Fruit fly (Drosophila melanogaster): Measurements from ENCODE around the gene Zcchc7.

Gene Zcchc7

DNA sequence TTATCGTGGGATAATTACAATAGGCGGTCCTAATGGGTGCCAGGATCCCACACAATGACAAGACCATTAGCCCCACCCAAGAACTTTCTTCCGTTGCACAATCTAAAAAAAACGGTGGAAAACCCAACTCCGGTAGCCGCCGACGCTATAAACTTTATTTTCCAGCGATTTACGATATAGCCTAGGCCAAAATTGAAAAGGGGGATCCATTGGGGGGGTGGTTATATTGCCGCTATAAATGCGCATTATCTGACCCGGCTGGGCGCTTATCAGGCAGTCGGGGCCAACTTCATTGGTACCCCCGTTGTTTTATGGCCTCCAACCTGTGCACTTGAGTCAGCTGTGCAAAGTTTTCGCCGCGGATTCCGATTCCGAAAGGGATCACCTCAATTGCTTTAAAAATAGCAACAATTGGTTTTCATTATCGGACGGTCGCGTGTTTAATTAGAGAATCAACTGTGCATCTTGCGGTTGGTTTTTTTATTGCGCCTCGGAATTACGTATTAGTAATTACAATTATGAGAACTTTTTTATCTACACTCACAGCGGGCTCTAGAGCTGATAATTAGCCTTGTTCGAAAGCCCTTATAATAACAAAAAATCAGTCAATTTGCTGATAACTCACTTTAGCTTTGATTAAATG lies 41.4 kb upstream of the Zcchc7 start (continued):
- TF ChIP-seq CG2875 (GFP tag; optimal IDR thresholded peaks at IDR 0.05), result peak; percentile 18
- peak; percentile 34 for TF ChIP-seq Fer1 (GFP tag; optimal IDR thresholded peaks at IDR 0.05)
- peak; percentile 22 for TF ChIP-seq CG1529 (GFP tag; optimal IDR thresholded peaks at IDR 0.05)
- no peak for TF ChIP-seq CG4282 (GFP tag; optimal IDR thresholded peaks at IDR 0.05)
- peak; percentile 82 for TF ChIP-seq GATAe (GFP tag; conservative IDR thresholded peaks at IDR 0.05)
- peak; percentile 8 for TF ChIP-seq bcd (GFP tag; optimal IDR thresholded peaks at IDR 0.05)
- TF ChIP-seq CG17359 (tag; optimal IDR thresholded peaks at IDR 0.05), result peak; percentile 41
- TF ChIP-seq gem (tag; optimal IDR thresholded peaks at IDR 0.05), result peak; percentile 6
- TF ChIP-seq Hr78 (GFP tag; optimal IDR thresholded peaks at IDR 0.05), result peak in 1 of 2 experiments; percentile 87
- TF ChIP-seq CG18764 (GFP tag; optimal IDR thresholded peaks at IDR 0.05), result no peak
- TF ChIP-seq CG10431 (GFP tag; optimal IDR thresholded peaks at IDR 0.05), result peak; percentile 52
- no peak for TF ChIP-seq CG31224 (GFP tag; IDR thresholded peaks at IDR 0.05)
- peak; percentile 16 for TF ChIP-seq D19A (tag; optimal IDR thresholded peaks at IDR 0.05)
- TF ChIP-seq cad (GFP tag; optimal IDR thresholded peaks at IDR 0.05), result peak; percentile 59
- peak; percentile 69 for TF ChIP-seq crol (GFP tag; IDR thresholded peaks at IDR 0.05)
- TF ChIP-seq CG15514 (GFP tag; optimal IDR thresholded peaks at IDR 0.05), result peak; percentile 53
- peak; percentile 47 for TF ChIP-seq odd (GFP tag; optimal IDR thresholded peaks at IDR 0.05)
- TF ChIP-seq dmrt99B (tag; optimal IDR thresholded peaks at IDR 0.05), result peak; percentile 61
- TF ChIP-seq CG12299 (tag; optimal IDR thresholded peaks at IDR 0.05), result no peak
- peak; percentile 72 for TF ChIP-seq lab (GFP tag; optimal IDR thresholded peaks at IDR 0.05)
- no peak for TF ChIP-seq ham (GFP tag; IDR thresholded peaks at IDR 0.05)
- TF ChIP-seq ind (GFP tag; optimal IDR thresholded peaks at IDR 0.05), result no peak
- no peak for TF ChIP-seq hth (optimal IDR thresholded peaks at IDR 0.05)
- peak; percentile 45; the same call in 1 of the 2 replicates for TF ChIP-seq CG32532 (GFP tag; IDR thresholded peaks at IDR 0.05)
- TF ChIP-seq Dref (GFP tag; IDR thresholded peaks at IDR 0.05), result no peak
- no peak for TF ChIP-seq CG4617 (GFP tag; optimal IDR thresholded peaks at IDR 0.05; ENCODE audit: borderline replicate concordance)
- TF ChIP-seq Eip74EF (GFP tag; optimal IDR thresholded peaks at IDR 0.05), result peak in 1 of 2 experiments; percentile 59
- no peak for TF ChIP-seq Scr (GFP tag; IDR thresholded peaks at IDR 0.05; ENCODE audit: partially characterized antibody)
- TF ChIP-seq HHEX (GFP tag; optimal IDR thresholded peaks at IDR 0.05), result peak; percentile 59
- TF ChIP-seq CG1832 (GFP tag; optimal IDR thresholded peaks at IDR 0.05), result no peak
- no peak for TF ChIP-seq Bgb (GFP tag; IDR thresholded peaks at IDR 0.05; ENCODE audit: partially characterized antibody)
- no peak for TF ChIP-seq CG4404 (GFP tag; IDR thresholded peaks at IDR 0.05)
- no peak for TF ChIP-seq CG2889 (GFP tag; IDR thresholded peaks at IDR 0.05)
- TF ChIP-seq pnt (GFP tag; optimal IDR thresholded peaks at IDR 0.05), result no peak
- TF ChIP-seq stc (GFP tag; IDR thresholded peaks at IDR 0.05), result peak; percentile 31; the same call in 1 of the 2 replicates
- TF ChIP-seq CG11504 (tag; optimal IDR thresholded peaks at IDR 0.05), result peak; percentile 56
- peak; percentile 38 for TF ChIP-seq NfI (GFP tag; optimal IDR thresholded peaks at IDR 0.05)
- TF ChIP-seq CG6689 (GFP tag; IDR thresholded peaks at IDR 0.05), result no peak
- TF ChIP-seq chn (GFP tag; optimal IDR thresholded peaks at IDR 0.05), result no peak
- TF ChIP-seq MESR4 (GFP tag; optimal IDR thresholded peaks at IDR 0.05), result no peak
- TF ChIP-seq CG10959 (GFP tag; IDR thresholded peaks at IDR 0.05), result no peak
- TF ChIP-seq CG12071 (GFP tag; optimal IDR thresholded peaks at IDR 0.05), result peak; percentile 85
- TF ChIP-seq dimm (GFP tag; IDR thresholded peaks at IDR 0.05), result no peak
- TF ChIP-seq sens-2 (GFP tag; IDR thresholded peaks at IDR 0.05), result peak; percentile 66; the same call in 1 of the 2 replicates
- TF ChIP-seq Hey (tag; optimal IDR thresholded peaks at IDR 0.05), result no peak
- no peak for TF ChIP-seq CG43689 (GFP tag; IDR thresholded peaks at IDR 0.05)
- TF ChIP-seq zen2 (GFP tag; IDR thresholded peaks at IDR 0.05; ENCODE audit: partially characterized antibody), result no peak
- TF ChIP-seq trem (tag; optimal IDR thresholded peaks at IDR 0.05), result peak; percentile 5
- no peak for TF ChIP-seq CG30403 (GFP tag; optimal IDR thresholded peaks at IDR 0.05)

Data from whole organism, embryonic.